Worm (Caenorhabditis elegans) whole organism, early embryonic: ENCODE results near the gene srlf-24.

ENCODE experiments used
- B0310.2 ChIP-seq: sonication (generic microtip); optimal IDR thresholded peaks from 2 replicates; lab custom pipeline; 2016; ENCODE audit warnings: mild to moderate bottlenecking, missing genetic modification characterization, missing compliant biosample characterization
- F13C5.2 ChIP-seq: sonication (generic microtip); optimal IDR thresholded peaks from 2 replicates; lab custom pipeline; 2017; ENCODE audit warnings: mild to moderate bottlenecking, missing genetic modification characterization, inconsistent platforms, missing compliant biosample characterization
- aly-1 ChIP-seq: sonication (generic microtip); optimal IDR thresholded peaks from 2 replicates; lab custom pipeline; 2016; ENCODE audit warnings: missing genetic modification characterization, missing compliant biosample characterization
- ama-1 ChIP-seq: fragments of 150-350 bp; optimal IDR thresholded peaks from 2 replicates; lab custom pipeline; 2014
- ceh-13 ChIP-seq: fragments of 200-800 bp; sonication (Bioruptor generic); optimal IDR thresholded peaks from 2 replicates; lab custom pipeline; 2018; ENCODE audit warnings: mild to moderate bottlenecking, missing genetic modification characterization, missing compliant biosample characterization
- ceh-36 ChIP-seq: sonication (generic microtip); optimal IDR thresholded peaks from 2 replicates; lab custom pipeline; 2016; ENCODE audit warnings: missing genetic modification characterization, inconsistent platforms, missing compliant biosample characterization
- ets-7 ChIP-seq: sonication (generic microtip); optimal IDR thresholded peaks from 2 replicates; lab custom pipeline; 2016; ENCODE audit warnings: missing genotype, missing genetic modification characterization, missing compliant biosample characterization
- flt-1 ChIP-seq: fragments of 200-800 bp; sonication (Bioruptor generic); IDR thresholded peaks from 2 replicates; pipeline ENCODE4 v1.3.6; 2022; ENCODE audit warnings: missing genetic modification characterization, missing compliant biosample characterization
- hmbx-1 ChIP-seq: sonication (generic microtip); optimal IDR thresholded peaks from 2 replicates; lab custom pipeline; 2016; ENCODE audit warnings: mild to moderate bottlenecking, missing genetic modification characterization, missing compliant biosample characterization
- hmg-4 ChIP-seq: fragments of 200-800 bp; sonication (Bioruptor generic); optimal IDR thresholded peaks from 2 replicates; lab custom pipeline; 2018; ENCODE audit warnings: mild to moderate bottlenecking, missing genetic modification characterization, missing compliant biosample characterization
- hnd-1 ChIP-seq: sonication (generic microtip); optimal IDR thresholded peaks from 2 replicates; lab custom pipeline; 2016; ENCODE audit warnings: missing genetic modification characterization, missing compliant biosample characterization
- pes-1 ChIP-seq: fragments of 200-800 bp; sonication (Bioruptor generic); IDR thresholded peaks from 2 replicates; pipeline ENCODE4 v1.3.6; 2022; ENCODE audit warnings: missing genetic modification reagents, missing genetic modification characterization, missing compliant biosample characterization
- scrt-1 ChIP-seq: fragments of 200-800 bp; sonication (Bioruptor generic); IDR thresholded peaks from 2 replicates; pipeline ENCODE4 v1.3.6; 2022; ENCODE audit warnings: missing genetic modification characterization, missing compliant biosample characterization
- sea-1 ChIP-seq: fragments of 200-800 bp; sonication (Bioruptor generic); conservative IDR thresholded peaks from 2 replicates; pipeline ENCODE4 v1.3.6; 2022; ENCODE audit warnings: missing genetic modification characterization, missing compliant biosample characterization
- tbx-11 ChIP-seq: fragments of 200-800 bp; sonication (Bioruptor generic); IDR thresholded peaks from 2 replicates; pipeline ENCODE4 v1.3.6; 2022; ENCODE audit warnings: missing genetic modification characterization, missing compliant biosample characterization
- tbx-37 ChIP-seq: fragments of 200-800 bp; sonication (Bioruptor generic); conservative IDR thresholded peaks from 2 replicates; pipeline ENCODE4 v1.3.6; 2022; ENCODE audit warnings: missing genetic modification reagents, missing genetic modification characterization, missing compliant biosample characterization
- tra-4 ChIP-seq: sonication (generic microtip); optimal IDR thresholded peaks from 2 replicates; lab custom pipeline; 2017; ENCODE audit warnings: missing genetic modification characterization, missing compliant biosample characterization

srlf-24 gene

ce11 chrIV:11102608-11103007 is 3.0 kb downstream of the srlf-24 start, which contains the start of gene srlf-17:
TSS of gene srlf-17 (minus strand) at chrIV:11102708.
- TF ChIP-seq scrt-1 (GFP tag; lab: Robert Waterston, UW), result no peak
- no peak for TF ChIP-seq hmbx-1 (tag; lab: Kevin White, UChicago)
- TF ChIP-seq ama-1 (lab: Kevin White, UChicago), result no peak
- no peak for TF ChIP-seq F13C5.2 (tag; lab: Kevin White, UChicago)
- no peak for TF ChIP-seq pes-1 (GFP tag; lab: Robert Waterston, UW)
- TF ChIP-seq tbx-11 (GFP tag; lab: Robert Waterston, UW), result no peak
- TF ChIP-seq hmg-4 (GFP tag; lab: Kevin White, UChicago), result no peak
- no peak for TF ChIP-seq ets-7 (tag; lab: Kevin White, UChicago)
- no peak for TF ChIP-seq flt-1 (GFP tag; lab: Robert Waterston, UW)
- no peak for TF ChIP-seq ceh-13 (GFP tag; lab: Kevin White, UChicago)
- no peak for TF ChIP-seq ceh-36 (tag; lab: Kevin White, UChicago)
- no peak for TF ChIP-seq tra-4 (tag; lab: Kevin White, UChicago)

- no peak for TF ChIP-seq tbx-37 (GFP tag; lab: Robert Waterston, UW)
- TF ChIP-seq B0310.2 (tag; lab: Kevin White, UChicago), result no peak
- no peak for TF ChIP-seq ceh-36 (tag; lab: Kevin White, UChicago)
- no peak for TF ChIP-seq ceh-13 (GFP tag; lab: Kevin White, UChicago)
- no peak for TF ChIP-seq sea-1 (GFP tag; lab: Robert Waterston, UW)
- no peak for TF ChIP-seq hnd-1 (tag; lab: Kevin White, UChicago)
- no peak for TF ChIP-seq tra-4 (tag; lab: Kevin White, UChicago)
- TF ChIP-seq ama-1 (lab: Kevin White, UChicago), result no peak
- TF ChIP-seq tbx-11 (GFP tag; lab: Robert Waterston, UW), result no peak
- TF ChIP-seq scrt-1 (GFP tag; lab: Robert Waterston, UW), result no peak
- TF ChIP-seq hmbx-1 (tag; lab: Kevin White, UChicago), result no peak
- TF ChIP-seq F13C5.2 (tag; lab: Kevin White, UChicago), result no peak
- TF ChIP-seq hmg-4 (GFP tag; lab: Kevin White, UChicago), result no peak
- TF ChIP-seq pes-1 (GFP tag; lab: Robert Waterston, UW), result no peak
- TF ChIP-seq ets-7 (tag; lab: Kevin White, UChicago), result no peak
These were observed 4.2 kb downstream of the srlf-24 start, which contains the start of gene srlf-18 for ce11 chrIV:11101383-11101782. TSS of gene srlf-18 (minus strand) at chrIV:11101483.

- no peak for TF ChIP-seq ets-7 (tag; lab: Kevin White, UChicago)
- TF ChIP-seq scrt-1 (GFP tag; lab: Robert Waterston, UW), result no peak
- TF ChIP-seq tra-4 (tag; lab: Kevin White, UChicago), result no peak
- TF ChIP-seq ceh-36 (tag; lab: Kevin White, UChicago), result no peak
These were observed 5.4 kb downstream of the srlf-24 start, which contains the start of gene str-3 for ce11 chrIV:11100271-11100670. TSS of gene str-3 (minus strand) at chrIV:11100371.

ce11 chrIV:11097795-11098194 is 7.8 kb downstream of the srlf-24 start, which contains the start of gene M7.12:
TSS of gene M7.12 (minus strand) at chrIV:11097982.
- TF ChIP-seq flt-1 (GFP tag; lab: Robert Waterston, UW) (no peak), sea-1 (GFP tag; lab: Robert Waterston, UW) (no peak), tbx-37 (GFP tag; lab: Robert Waterston, UW) (no peak), scrt-1 (GFP tag; lab: Robert Waterston, UW) (no peak), ets-7 (tag; lab: Kevin White, UChicago) (no peak), tbx-11 (GFP tag; lab: Robert Waterston, UW) (no peak), pes-1 (GFP tag; lab: Robert Waterston, UW) (no peak), ceh-13 (GFP tag; lab: Kevin White, UChicago) (no peak), ceh-36 (tag; lab: Kevin White, UChicago) (no peak), ama-1 (lab: Kevin White, UChicago) (no peak), B0310.2 (tag; lab: Kevin White, UChicago) (no peak)

ce11 chrIV:11094974-11095373 is 10.7 kb downstream of the srlf-24 start, which contains the start of gene M7.8:
TSS of gene M7.8 (minus strand) at chrIV:11095085.
- TF ChIP-seq hmbx-1 (tag; lab: Kevin White, UChicago) (no peak), sea-1 (GFP tag; lab: Robert Waterston, UW) (no peak), aly-1 (no peak), scrt-1 (GFP tag; lab: Robert Waterston, UW) (no peak)

- no peak for TF ChIP-seq tbx-37 (GFP tag; lab: Robert Waterston, UW)
- TF ChIP-seq B0310.2 (tag; lab: Kevin White, UChicago), result no peak
- no peak for TF ChIP-seq ceh-13 (GFP tag; lab: Kevin White, UChicago)
- TF ChIP-seq ceh-36 (tag; lab: Kevin White, UChicago), result no peak
- no peak for TF ChIP-seq hmg-4 (GFP tag; lab: Kevin White, UChicago)
- no peak for TF ChIP-seq flt-1 (GFP tag; lab: Robert Waterston, UW)
- TF ChIP-seq ama-1 (lab: Kevin White, UChicago), result no peak
- no peak for TF ChIP-seq F13C5.2 (tag; lab: Kevin White, UChicago)
- no peak for TF ChIP-seq sea-1 (GFP tag; lab: Robert Waterston, UW)
These were observed 11.6 kb downstream of the srlf-24 start for ce11 chrIV:11094052-11094451.

ce11 chrIV:11092502-11093080 is 13.0 kb downstream of the srlf-24 start, which contains the start of gene bcc-1:
TSS of gene bcc-1 (minus strand) at chrIV:11092552.
- no peak for TF ChIP-seq F13C5.2 (tag; lab: Kevin White, UChicago)
- no peak for TF ChIP-seq ceh-13 (GFP tag; lab: Kevin White, UChicago)
- TF ChIP-seq ceh-36 (tag; lab: Kevin White, UChicago), result no peak
- no peak for TF ChIP-seq flt-1 (GFP tag; lab: Robert Waterston, UW)
- no peak for TF ChIP-seq tbx-37 (GFP tag; lab: Robert Waterston, UW)
- no peak for TF ChIP-seq hmbx-1 (tag; lab: Kevin White, UChicago)
- no peak for TF ChIP-seq tra-4 (tag; lab: Kevin White, UChicago)
- no peak for TF ChIP-seq aly-1
- no peak for TF ChIP-seq pes-1 (GFP tag; lab: Robert Waterston, UW)
- TF ChIP-seq B0310.2 (tag; lab: Kevin White, UChicago), result no peak
- TF ChIP-seq hmg-4 (GFP tag; lab: Kevin White, UChicago), result no peak
- TF ChIP-seq scrt-1 (GFP tag; lab: Robert Waterston, UW), result no peak
- no peak for TF ChIP-seq hnd-1 (tag; lab: Kevin White, UChicago)
- TF ChIP-seq ets-7 (tag; lab: Kevin White, UChicago), result no peak
- no peak for TF ChIP-seq ama-1 (lab: Kevin White, UChicago)
- TF ChIP-seq tbx-11 (GFP tag; lab: Robert Waterston, UW), result no peak
- no peak for TF ChIP-seq sea-1 (GFP tag; lab: Robert Waterston, UW)
